Fruit fly (Drosophila melanogaster) whole organism, embryonic: ENCODE measurements around the gene CG18428.
A peak's percentile ranks its signal among the peaks of the same experiment; 100 is the strongest.

Source experiments
- Awh ChIP-seq: fragments of 200-800 bp; sonication (Bioruptor generic); IDR thresholded peaks from 2 replicates; pipeline ENCODE4, ENCODE4 v1.3.6; 2022; ENCODE audit warnings: missing biosample characterization, missing genetic modification characterization
- Bgb ChIP-seq: fragments of 200-800 bp; sonication (Bioruptor generic); IDR thresholded peaks from 2 replicates; pipeline ENCODE4 v1.3.6; 2022; ENCODE audit warnings: missing biosample characterization, missing genetic modification characterization; ENCODE audit not compliant: partially characterized antibody
- CG10543 ChIP-seq: fragments of 200-800 bp; sonication (Bioruptor generic); optimal IDR thresholded peaks from 3 replicates; lab custom pipeline; 2017; ENCODE audit warnings: missing biosample characterization, mild to moderate bottlenecking, missing genetic modification characterization, moderate library complexity
- CG10979 ChIP-seq: fragments of 200-800 bp; sonication (Bioruptor generic); optimal IDR thresholded peaks from 2 replicates; lab custom pipeline; 2018; ENCODE audit warnings: missing biosample characterization, mild to moderate bottlenecking, missing genetic modification characterization, moderate library complexity
- CG12769 ChIP-seq: fragments of 200-800 bp; sonication (Bioruptor generic); optimal IDR thresholded peaks from 2 replicates; lab custom pipeline; 2019; ENCODE audit warnings: missing biosample characterization, mild to moderate bottlenecking, missing genetic modification characterization, moderate library complexity
- CG15073 ChIP-seq: fragments of 200-800 bp; sonication (Bioruptor generic); optimal IDR thresholded peaks from 2 replicates; lab custom pipeline; 2016; ENCODE audit warnings: missing biosample characterization, missing genetic modification characterization
- CG16779 ChIP-seq: fragments of 200-800 bp; sonication (Bioruptor generic); IDR thresholded peaks from 2 replicates; pipeline ENCODE4 v1.3.6; 2022; ENCODE audit warnings: missing biosample characterization, missing genetic modification characterization
- CG16813 ChIP-seq: fragments of 200-800 bp; sonication (Bioruptor generic); IDR thresholded peaks from 3 replicates; pipeline ENCODE4 v1.3.6; 2022; ENCODE audit warnings: missing biosample characterization, missing genetic modification characterization; ENCODE audit not compliant: partially characterized antibody
- CG17359 ChIP-seq: fragments of 200-800 bp; sonication (Bioruptor generic); optimal IDR thresholded peaks from 3 replicates; lab custom pipeline; 2018; ENCODE audit warnings: missing biosample characterization, mild to moderate bottlenecking, missing genetic modification characterization, moderate library complexity
- CG17568 ChIP-seq: fragments of 200-800 bp; sonication (Bioruptor generic); optimal IDR thresholded peaks from 2 replicates; lab custom pipeline; 2018; ENCODE audit warnings: missing biosample characterization, mild to moderate bottlenecking, missing genetic modification characterization, moderate library complexity
- CG2116 ChIP-seq: fragments of 200-800 bp; sonication (Bioruptor generic); optimal IDR thresholded peaks from 3 replicates; lab custom pipeline; 2018; ENCODE audit warnings: missing biosample characterization, mild to moderate bottlenecking, missing genetic modification characterization
- CG2678 ChIP-seq: fragments of 200-800 bp; sonication (Bioruptor generic); optimal IDR thresholded peaks from 3 replicates; lab custom pipeline; 2019; ENCODE audit warnings: missing biosample characterization, mild to moderate bottlenecking, missing genetic modification characterization, moderate library complexity
- CG30020 ChIP-seq: fragments of 200-800 bp; optimal IDR thresholded peaks from 2 replicates; lab custom pipeline; 2019; ENCODE audit warnings: missing biosample characterization, mild to moderate bottlenecking, missing genetic modification characterization, moderate library complexity
- CG31388 ChIP-seq: fragments of 200-800 bp; sonication (Bioruptor generic); optimal IDR thresholded peaks from 2 replicates; lab custom pipeline; 2016; ENCODE audit warnings: missing biosample characterization, missing genetic modification characterization
- CG32532 ChIP-seq: fragments of 200-800 bp; sonication (Bioruptor generic); IDR thresholded peaks from 2 replicates; pipeline ENCODE4 v1.3.6; 2022; ENCODE audit warnings: missing biosample characterization, missing genetic modification characterization
- CG33213 ChIP-seq: fragments of 200-800 bp; sonication (Bioruptor generic); optimal IDR thresholded peaks from 3 replicates; lab custom pipeline; 2016; ENCODE audit warnings: missing biosample characterization, missing genetic modification characterization
- CG34376 ChIP-seq: fragments of 200-800 bp; sonication (Bioruptor generic); optimal IDR thresholded peaks from 2 replicates; lab custom pipeline; 2018; ENCODE audit warnings: missing biosample characterization, mild to moderate bottlenecking, missing genetic modification characterization
- CG6272 ChIP-seq: fragments of 200-800 bp; sonication (Bioruptor generic); IDR thresholded peaks from 2 replicates; pipeline ENCODE4 v1.3.6; 2022; ENCODE audit warnings: missing biosample characterization, missing genetic modification characterization
- CG6791 ChIP-seq: fragments of 200-800 bp; sonication (Bioruptor generic); IDR thresholded peaks from 3 replicates; pipeline ENCODE4 v1.3.6; 2022; ENCODE audit warnings: missing biosample characterization, missing genetic modification characterization; ENCODE audit not compliant: partially characterized antibody
- CG6854 ChIP-seq: fragments of 200-800 bp; sonication (Bioruptor generic); optimal IDR thresholded peaks from 3 replicates; lab custom pipeline; 2017; ENCODE audit warnings: missing biosample characterization, mild to moderate bottlenecking, missing genetic modification characterization
- CG7839 ChIP-seq: fragments of 200-800 bp; sonication (Bioruptor generic); optimal IDR thresholded peaks from 3 replicates; lab custom pipeline; 2018; ENCODE audit warnings: missing biosample characterization, mild to moderate bottlenecking, missing genetic modification characterization, moderate library complexity
- Chrac-16 ChIP-seq: fragments of 200-800 bp; sonication (Bioruptor generic); optimal IDR thresholded peaks from 3 replicates; lab custom pipeline; 2016; ENCODE audit warnings: missing biosample characterization, missing genetic modification characterization
- D ChIP-seq, 2 experiments: fragments of 200-800 bp in 1 of 2; fragments of >200 bp in 1 of 2; sonication (Bioruptor generic) in 1 of 2; optimal IDR thresholded peaks; 2 replicates in 1 of 2; 3 replicates in 1 of 2; lab custom pipeline; 2017; ENCODE audit warnings: mild to moderate bottlenecking in 1 of 2, missing biosample characterization in 1 of 2, missing genetic modification characterization in 1 of 2, missing genetic modification reagents in 1 of 2
- E2f1 ChIP-seq: fragments of 200-800 bp; sonication (Bioruptor generic); IDR thresholded peaks from 2 replicates; pipeline ENCODE4 v1.3.6; 2022; ENCODE audit warnings: missing biosample characterization, missing genetic modification characterization
- Fer1 ChIP-seq: fragments of 200-800 bp; sonication (Bioruptor generic); optimal IDR thresholded peaks from 2 replicates; lab custom pipeline; 2017; ENCODE audit warnings: missing biosample characterization, mild to moderate bottlenecking, missing genetic modification characterization
- Gug ChIP-seq: fragments of 200-800 bp; sonication (Bioruptor generic); IDR thresholded peaks from 4 replicates; pipeline ENCODE4 v1.3.6; 2022; ENCODE audit warnings: missing biosample characterization, missing genetic modification characterization
- Meics ChIP-seq: fragments of 200-800 bp; sonication (Bioruptor generic); optimal IDR thresholded peaks from 2 replicates; lab custom pipeline; 2017; ENCODE audit warnings: missing biosample characterization, mild to moderate bottlenecking, missing genetic modification characterization
- Mrtf ChIP-seq: fragments of 200-800 bp; sonication (Bioruptor generic); IDR thresholded peaks from 3 replicates; pipeline ENCODE4 v1.3.6; 2022; ENCODE audit warnings: missing biosample characterization, missing genetic modification characterization
- NC2β ChIP-seq: fragments of 200-800 bp; sonication (Bioruptor generic); optimal IDR thresholded peaks from 2 replicates; lab custom pipeline; 2016; ENCODE audit warnings: missing biosample characterization, missing genetic modification characterization
- ab ChIP-seq: fragments of 200-800 bp; sonication (Bioruptor generic); optimal IDR thresholded peaks from 2 replicates; lab custom pipeline; 2016; ENCODE audit warnings: missing biosample characterization, missing genetic modification characterization
- ara ChIP-seq: fragments of 200-800 bp; sonication (Bioruptor generic); IDR thresholded peaks from 2 replicates; pipeline ENCODE4 v1.3.6; 2022; ENCODE audit warnings: missing biosample characterization, missing genetic modification characterization
- ci ChIP-seq: fragments of 200-800 bp; sonication (Bioruptor generic); IDR thresholded peaks from 3 replicates; pipeline ENCODE4 v1.3.6; 2022; ENCODE audit warnings: missing biosample characterization, missing genetic modification characterization
- danr ChIP-seq: fragments of 200-800 bp; sonication (Bioruptor generic); IDR thresholded peaks from 2 replicates; pipeline ENCODE4 v1.3.6; 2022; ENCODE audit warnings: missing biosample characterization, missing genetic modification characterization
- en ChIP-seq: fragments of 200-800 bp; sonication (Bioruptor generic); optimal IDR thresholded peaks from 2 replicates; lab custom pipeline; 2016; ENCODE audit warnings: missing biosample characterization, missing genetic modification characterization
- eve ChIP-seq, 2 experiments: fragments of >200 bp; optimal IDR thresholded peaks; 2 replicates each; lab custom pipeline; 2017; ENCODE audit warnings: missing biosample characterization in 2 of 2, missing genetic modification characterization in 2 of 2
- gsb ChIP-seq: fragments of 200-800 bp; sonication (Bioruptor generic); IDR thresholded peaks from 2 replicates; pipeline ENCODE4 v1.3.6; 2022; ENCODE audit warnings: missing biosample characterization, missing genetic modification characterization
- mld ChIP-seq: fragments of 200-800 bp; sonication (Bioruptor generic); IDR thresholded peaks from 3 replicates; pipeline ENCODE4 v1.3.6; 2022; ENCODE audit warnings: missing biosample characterization, missing genetic modification characterization; ENCODE audit not compliant: partially characterized antibody
- nmo ChIP-seq: fragments of 200-800 bp; sonication (Bioruptor generic); optimal IDR thresholded peaks from 2 replicates; lab custom pipeline; 2018; ENCODE audit warnings: missing biosample characterization, mild to moderate bottlenecking, missing genetic modification characterization, moderate library complexity
- org-1 ChIP-seq: fragments of 200-800 bp; sonication (Bioruptor generic); optimal IDR thresholded peaks from 2 replicates; lab custom pipeline; 2017; ENCODE audit warnings: missing biosample characterization, missing genetic modification characterization
- pita ChIP-seq: fragments of 200-800 bp; sonication (Bioruptor generic); optimal IDR thresholded peaks from 2 replicates; lab custom pipeline; 2017; ENCODE audit warnings: missing biosample characterization, mild to moderate bottlenecking, missing genetic modification characterization
- repo ChIP-seq: fragments of 200-800 bp; sonication (Bioruptor generic); optimal IDR thresholded peaks from 2 replicates; lab custom pipeline; 2016; ENCODE audit warnings: missing biosample characterization, missing genetic modification characterization
- run ChIP-seq: fragments of 200-800 bp; sonication (Bioruptor generic); optimal IDR thresholded peaks from 3 replicates; lab custom pipeline; 2018; ENCODE audit warnings: missing biosample characterization, mild to moderate bottlenecking, missing genetic modification characterization
- scrt ChIP-seq: fragments of 200-800 bp; sonication (Bioruptor generic); optimal IDR thresholded peaks from 2 replicates; lab custom pipeline; 2018; ENCODE audit warnings: missing biosample characterization, mild to moderate bottlenecking, missing genetic modification characterization, moderate library complexity
- sima ChIP-seq: fragments of 200-800 bp; sonication (Bioruptor generic); optimal IDR thresholded peaks from 2 replicates; lab custom pipeline; 2016; ENCODE audit warnings: missing biosample characterization, missing genetic modification characterization
- trem ChIP-seq: fragments of 200-800 bp; optimal IDR thresholded peaks from 3 replicates; lab custom pipeline; 2019; ENCODE audit warnings: missing biosample characterization, mild to moderate bottlenecking, missing genetic modification characterization, moderate library complexity
- unc-4 ChIP-seq: fragments of 200-800 bp; sonication (Bioruptor generic); IDR thresholded peaks from 2 replicates; pipeline ENCODE4 v1.3.6; 2022; ENCODE audit warnings: missing biosample characterization, missing genetic modification characterization; ENCODE audit not compliant: partially characterized antibody
- zfh1 ChIP-seq: fragments of 200-800 bp; sonication (Bioruptor generic); IDR thresholded peaks from 3 replicates; pipeline ENCODE4 v1.3.6; 2022; ENCODE audit warnings: missing biosample characterization, missing genetic modification characterization

The CG18428 gene

DNA sequence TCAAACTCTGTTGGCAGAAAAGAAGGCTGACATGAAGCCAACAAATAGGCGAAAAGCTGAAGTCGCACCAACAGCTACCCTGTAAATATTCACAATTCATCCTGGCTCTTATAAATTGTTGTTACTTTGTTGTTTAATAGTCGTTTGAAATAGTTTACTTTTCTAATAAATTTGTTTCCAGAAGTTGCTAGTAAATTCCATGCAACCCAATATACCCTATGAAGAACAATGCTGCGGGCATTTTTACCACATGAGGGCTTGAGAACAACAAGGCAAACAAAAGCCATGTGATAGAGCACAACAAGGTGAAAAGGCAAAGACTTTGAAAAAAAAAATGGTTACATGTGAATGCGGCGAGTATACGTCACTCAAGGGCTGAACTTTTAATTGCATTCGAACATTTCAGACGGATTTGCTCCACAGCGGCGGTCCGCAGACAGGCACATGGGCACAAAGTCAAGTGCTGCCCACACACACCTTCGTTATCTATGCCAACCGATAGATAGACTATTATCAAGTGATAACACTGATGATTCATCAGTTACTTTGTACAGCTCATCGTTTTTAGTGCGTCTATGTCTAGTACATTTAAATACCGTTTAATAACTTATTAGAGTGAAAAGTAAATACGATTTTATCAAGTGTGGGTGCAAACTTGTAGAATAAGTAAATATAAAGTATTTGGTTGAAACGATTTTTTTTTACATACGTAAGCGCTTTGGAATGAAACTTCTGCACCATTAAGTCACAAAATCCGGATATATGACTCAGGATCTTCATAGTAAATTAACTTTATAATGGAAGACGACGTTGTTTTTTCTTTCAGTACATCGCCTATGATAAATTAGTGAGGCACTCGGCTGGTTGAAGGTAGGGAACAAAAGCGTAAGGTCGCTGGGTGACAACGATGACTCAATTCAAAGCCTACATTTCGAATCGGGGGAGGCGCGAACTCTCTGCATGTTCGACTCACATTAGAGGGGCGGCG is 9.8 kb upstream of the CG18428 start (continued):
- peak in 1 of 2 experiments; percentile 56 for TF ChIP-seq eve (GFP tag; optimal IDR thresholded peaks at IDR 0.05; lab: Kevin White, UChicago)
- TF ChIP-seq Chrac-16 (GFP tag; lab: Kevin White, UChicago): peak; percentile 80
- TF ChIP-seq en (GFP tag; lab: Kevin White, UChicago): peak; percentile 60
- TF ChIP-seq CG2116 (GFP tag; lab: Kevin White, UChicago): peak; percentile 35
- TF ChIP-seq CG34376 (GFP tag; lab: Kevin White, UChicago): no peak
- TF ChIP-seq org-1: peak; percentile 36
- peak; percentile 27 for TF ChIP-seq CG6854 (GFP tag; lab: Kevin White, UChicago)
- peak; percentile 88 for TF ChIP-seq CG32532
- peak; percentile 76 for TF ChIP-seq CG10979 (tag; lab: Kevin White, UChicago)
- TF ChIP-seq danr (GFP tag; lab: Robert Waterston, UW): no peak
- peak; percentile 69; the same call in 2 of the 4 replicates for TF ChIP-seq Gug (GFP tag; lab: Robert Waterston, UW)
- peak; percentile 80 for TF ChIP-seq zfh1 (GFP tag; lab: Robert Waterston, UW)
- TF ChIP-seq CG30020: no peak
- peak; percentile 73 for TF ChIP-seq repo
- TF ChIP-seq CG6272: peak; percentile 69
- peak; percentile 60 for TF ChIP-seq scrt
- TF ChIP-seq CG16779 (GFP tag; lab: Robert Waterston, UW): 0 out of 2 replicates have a peak, but pooled peaks have one; percentile 46
- TF ChIP-seq gsb (GFP tag; lab: Robert Waterston, UW): peak; percentile 72
- TF ChIP-seq CG12769 (tag; lab: Kevin White, UChicago): peak; percentile 89
- TF ChIP-seq E2f1 (GFP tag; lab: Robert Waterston, UW): peak; percentile 81
- no peak for TF ChIP-seq CG15073 (GFP tag; lab: Kevin White, UChicago)
- TF ChIP-seq CG2678 (tag; lab: Kevin White, UChicago): peak; percentile 79
- peak; percentile 82 for TF ChIP-seq CG17359
- TF ChIP-seq Bgb (GFP tag; lab: Robert Waterston, UW): no peak
- peak; percentile 59 for TF ChIP-seq CG31388 (GFP tag; lab: Kevin White, UChicago)
- TF ChIP-seq CG17568: peak; percentile 71
- TF ChIP-seq CG33213: peak; percentile 81
- peak; percentile 76; the same call in 1 of the 2 replicates for TF ChIP-seq ara (GFP tag; lab: Robert Waterston, UW)
- TF ChIP-seq Fer1 (GFP tag; lab: Kevin White, UChicago): peak; percentile 69
- TF ChIP-seq mld (GFP tag; lab: Robert Waterston, UW): no peak
- TF ChIP-seq trem: peak; percentile 48
- peak; percentile 70; the same call in 1 of the 2 replicates for TF ChIP-seq Awh
- TF ChIP-seq CG7839 (tag; lab: Kevin White, UChicago): peak; percentile 85
- no peak for TF ChIP-seq D (optimal IDR thresholded peaks at IDR 0.05; lab: Kevin White, UChicago)
- peak; percentile 45 for TF ChIP-seq D (GFP tag; optimal IDR thresholded peaks at IDR 0.05; lab: Kevin White, UChicago)
- no peak for TF ChIP-seq unc-4 (GFP tag; lab: Robert Waterston, UW)
- TF ChIP-seq Mrtf: peak; percentile 81
- TF ChIP-seq nmo: peak; percentile 77
- TF ChIP-seq ci (GFP tag; lab: Robert Waterston, UW): peak; percentile 92
- TF ChIP-seq CG6791 (GFP tag; lab: Robert Waterston, UW): no peak
- peak; percentile 23 for TF ChIP-seq sima
- no peak for TF ChIP-seq run (tag; lab: Kevin White, UChicago)
- peak; percentile 80 for TF ChIP-seq Meics (GFP tag; lab: Kevin White, UChicago)
- no peak for TF ChIP-seq CG16813
- peak; percentile 78 for TF ChIP-seq NC2β (GFP tag; lab: Kevin White, UChicago)
- no peak for TF ChIP-seq pita (GFP tag; lab: Kevin White, UChicago)
- TF ChIP-seq CG10543 (GFP tag; lab: Kevin White, UChicago): no peak
- peak; percentile 1 for TF ChIP-seq ab
